Worm (Caenorhabditis elegans) whole organism, L3 larva: Measurements from ENCODE around the gene clc-1.

ENCODE experiments used
- R02D3.7 ChIP-seq: fragments of 150-350 bp; optimal IDR thresholded peaks from 2 replicates; lab custom pipeline; 2014; ENCODE audit warnings: missing biosample characterization, missing genetic modification characterization
- ZK546.5 ChIP-seq: sonication (generic microtip); optimal IDR thresholded peaks from 2 replicates; lab custom pipeline; 2017; ENCODE audit warnings: missing biosample characterization, missing genetic modification characterization
- aly-2 ChIP-seq: fragments of 150-350 bp; optimal IDR thresholded peaks from 2 replicates; lab custom pipeline; 2014; ENCODE audit warnings: missing biosample characterization, missing genetic modification characterization
- ama-1 ChIP-seq: fragments of 150-350 bp; optimal IDR thresholded peaks from 2 replicates; lab custom pipeline; 2018
- ceh-16 ChIP-seq: sonication (generic microtip); optimal IDR thresholded peaks from 2 replicates; lab custom pipeline; 2017; ENCODE audit warnings: missing biosample characterization, missing genetic modification characterization
- ceh-28 ChIP-seq: fragments of 150-350 bp; optimal IDR thresholded peaks from 2 replicates; lab custom pipeline; 2014; ENCODE audit warnings: missing biosample characterization, missing genetic modification reagents, missing genetic modification characterization
- ceh-82 ChIP-seq: fragments of 150-350 bp; optimal IDR thresholded peaks from 2 replicates; lab custom pipeline; 2014; ENCODE audit warnings: missing biosample characterization, missing genetic modification characterization
- ceh-9 ChIP-seq: sonication (generic microtip); optimal IDR thresholded peaks from 2 replicates; lab custom pipeline; 2018; ENCODE audit warnings: missing biosample characterization, missing genetic modification characterization
- daf-12 ChIP-seq: fragments of 150-350 bp; optimal IDR thresholded peaks from 2 replicates; lab custom pipeline; 2014; ENCODE audit warnings: missing biosample characterization, missing genetic modification reagents, missing genetic modification characterization
- egl-27 ChIP-seq: sonication (generic microtip); optimal IDR thresholded peaks from 4 replicates; lab custom pipeline; 2017; ENCODE audit warnings: missing biosample characterization, missing genetic modification reagents, missing genetic modification characterization
- egl-5 ChIP-seq: fragments of 150-350 bp; optimal IDR thresholded peaks from 2 replicates; lab custom pipeline; 2017; ENCODE audit warnings: missing biosample characterization, missing genetic modification reagents, missing genetic modification characterization, inconsistent platforms
- elt-1 ChIP-seq: fragments of 150-350 bp; optimal IDR thresholded peaks from 2 replicates; lab custom pipeline; 2014; ENCODE audit warnings: missing biosample characterization, missing genetic modification characterization
- elt-2 ChIP-seq: sonication (generic microtip); optimal IDR thresholded peaks from 2 replicates; lab custom pipeline; 2016; ENCODE audit warnings: missing genetic modification reagents, mild to moderate bottlenecking, missing genetic modification characterization, missing compliant biosample characterization
- elt-3 ChIP-seq, 3 experiments: fragments of 150-350 bp in 1 of 3; sonication (generic microtip) in 2 of 3; optimal IDR thresholded peaks; 2 replicates in 2 of 3; 4 replicates in 1 of 3; lab custom pipeline; 2014 to 2017; ENCODE audit warnings: missing biosample characterization in 3 of 3, missing genetic modification characterization in 3 of 3
- eor-1 ChIP-seq, 2 experiments: fragments of 150-350 bp; optimal IDR thresholded peaks; 2 replicates each; lab custom pipeline; 2014 to 2018; ENCODE audit warnings: missing biosample characterization in 2 of 2, missing genetic modification characterization in 2 of 2
- fkh-10 ChIP-seq: sonication (generic microtip); optimal IDR thresholded peaks from 2 replicates; lab custom pipeline; 2017; ENCODE audit warnings: missing biosample characterization, missing genetic modification reagents, missing genetic modification characterization
- fkh-2 ChIP-seq: fragments of 150-350 bp; optimal IDR thresholded peaks from 2 replicates; lab custom pipeline; 2014; ENCODE audit warnings: missing biosample characterization, missing genetic modification reagents, missing genetic modification characterization
- fos-1 ChIP-seq: fragments of 150-350 bp; optimal IDR thresholded peaks from 2 replicates; lab custom pipeline; 2014; ENCODE audit warnings: missing biosample characterization, missing genetic modification characterization
- hmg-11 ChIP-seq: sonication (generic microtip); optimal IDR thresholded peaks from 2 replicates; lab custom pipeline; 2016; ENCODE audit warnings: missing genetic modification characterization, missing compliant biosample characterization
- jun-1 ChIP-seq: fragments of 150-350 bp; optimal IDR thresholded peaks from 2 replicates; lab custom pipeline; 2014; ENCODE audit warnings: missing biosample characterization, missing genetic modification reagents, missing genetic modification characterization
- lin-15B ChIP-seq: fragments of 150-350 bp; optimal IDR thresholded peaks from 2 replicates; lab custom pipeline; 2014; ENCODE audit warnings: missing biosample characterization, missing genetic modification characterization
- lin-39 ChIP-seq: fragments of 150-350 bp; optimal IDR thresholded peaks from 2 replicates; lab custom pipeline; 2018; ENCODE audit warnings: missing biosample characterization, missing genetic modification reagents, missing genetic modification characterization
- lsy-12 ChIP-seq: sonication (generic microtip); optimal IDR thresholded peaks from 2 replicates; lab custom pipeline; 2016; ENCODE audit warnings: mild to moderate bottlenecking, missing genetic modification characterization, missing compliant biosample characterization
- mdl-1 ChIP-seq: fragments of 150-350 bp; optimal IDR thresholded peaks from 2 replicates; lab custom pipeline; 2014; ENCODE audit warnings: missing biosample characterization, missing genetic modification characterization
- mml-1 ChIP-seq: fragments of 150-350 bp; sonication (generic microtip); optimal IDR thresholded peaks from 3 replicates; lab custom pipeline; 2014; ENCODE audit warnings: missing biosample characterization, missing genetic modification characterization
- nfya-1 ChIP-seq: sonication (generic microtip); optimal IDR thresholded peaks from 2 replicates; lab custom pipeline; 2017; ENCODE audit warnings: missing genetic modification characterization, mild to moderate bottlenecking, missing compliant biosample characterization, antibody characterized with exemption, moderate library complexity; ENCODE audit not compliant: insufficient read depth
- nhr-11 ChIP-seq: fragments of 150-350 bp; optimal IDR thresholded peaks from 2 replicates; lab custom pipeline; 2014; ENCODE audit warnings: missing biosample characterization, missing genetic modification characterization
- nhr-12 ChIP-seq: fragments of 150-350 bp; optimal IDR thresholded peaks from 2 replicates; lab custom pipeline; 2014; ENCODE audit warnings: missing biosample characterization, missing genetic modification characterization
- nhr-23 ChIP-seq: fragments of 150-350 bp; optimal IDR thresholded peaks from 2 replicates; lab custom pipeline; 2014; ENCODE audit warnings: missing biosample characterization, missing genetic modification reagents, missing genetic modification characterization
- nhr-237 ChIP-seq: fragments of 150-350 bp; optimal IDR thresholded peaks from 2 replicates; lab custom pipeline; 2014; ENCODE audit warnings: missing biosample characterization, missing genetic modification characterization
- nhr-25 ChIP-seq: sonication (generic microtip); optimal IDR thresholded peaks from 2 replicates; lab custom pipeline; 2017; ENCODE audit warnings: missing biosample characterization, missing genetic modification characterization
- nhr-28 ChIP-seq: fragments of 150-350 bp; optimal IDR thresholded peaks from 2 replicates; lab custom pipeline; 2014; ENCODE audit warnings: missing biosample characterization, missing genetic modification characterization
- nhr-43 ChIP-seq: sonication (generic microtip); optimal IDR thresholded peaks from 2 replicates; lab custom pipeline; 2016; ENCODE audit warnings: mild to moderate bottlenecking, missing genetic modification characterization, missing compliant biosample characterization; ENCODE audit not compliant: poor library complexity, severe bottlenecking
- nhr-67 ChIP-seq: fragments of 150-350 bp; optimal IDR thresholded peaks from 2 replicates; lab custom pipeline; 2014; ENCODE audit warnings: missing biosample characterization, missing genetic modification characterization
- nhr-76 ChIP-seq: fragments of 150-350 bp; sonication (generic microtip); optimal IDR thresholded peaks from 5 replicates; lab custom pipeline; 2014; ENCODE audit warnings: missing biosample characterization, missing genetic modification characterization
- nhr-77 ChIP-seq: fragments of 150-350 bp; optimal IDR thresholded peaks from 2 replicates; lab custom pipeline; 2014; ENCODE audit warnings: missing biosample characterization, missing genetic modification characterization
- pha-4 ChIP-seq: fragments of 150-350 bp; optimal IDR thresholded peaks from 2 replicates; lab custom pipeline; 2014; ENCODE audit warnings: missing biosample characterization, missing genetic modification reagents, missing genetic modification characterization
- pqm-1 ChIP-seq: fragments of 150-350 bp; optimal IDR thresholded peaks from 2 replicates; lab custom pipeline; 2017; ENCODE audit warnings: missing biosample characterization, missing genetic modification characterization, inconsistent platforms
- sea-2 ChIP-seq: fragments of 150-350 bp; sonication (generic microtip); optimal IDR thresholded peaks from 4 replicates; lab custom pipeline; 2014; ENCODE audit warnings: missing biosample characterization, missing genetic modification reagents, missing genetic modification characterization
- skn-1 ChIP-seq: fragments of 150-350 bp; optimal IDR thresholded peaks from 2 replicates; lab custom pipeline; 2014; ENCODE audit warnings: missing biosample characterization, missing genetic modification characterization
- snpc-4 ChIP-seq: fragments of 150-350 bp; optimal IDR thresholded peaks from 2 replicates; lab custom pipeline; 2014; ENCODE audit warnings: missing biosample characterization, missing genetic modification characterization
- tbx-2 ChIP-seq: sonication (generic microtip); optimal IDR thresholded peaks from 2 replicates; lab custom pipeline; 2016; ENCODE audit warnings: mild to moderate bottlenecking, missing genetic modification characterization, missing compliant biosample characterization
- unc-39 ChIP-seq: sonication (generic microtip); optimal IDR thresholded peaks from 4 replicates; lab custom pipeline; 2017; ENCODE audit warnings: missing biosample characterization, missing genetic modification characterization
- unc-62 ChIP-seq: fragments of 150-350 bp; sonication (generic microtip); optimal IDR thresholded peaks from 4 replicates; lab custom pipeline; 2014; ENCODE audit warnings: missing biosample characterization, missing genetic modification reagents, missing genetic modification characterization
- zag-1 ChIP-seq: fragments of 150-350 bp; optimal IDR thresholded peaks from 2 replicates; lab custom pipeline; 2014; ENCODE audit warnings: missing biosample characterization, missing genetic modification characterization
- ztf-11 ChIP-seq: fragments of 150-350 bp; optimal IDR thresholded peaks from 2 replicates; lab custom pipeline; 2014; ENCODE audit warnings: missing biosample characterization, missing genetic modification characterization
- ztf-4 ChIP-seq: fragments of 150-350 bp; optimal IDR thresholded peaks from 2 replicates; lab custom pipeline; 2014; ENCODE audit warnings: missing biosample characterization, missing genetic modification characterization

Gene clc-1

ce11 chrX:11036114-11037087, 10.8 kb upstream of the clc-1 start:
- TF ChIP-seq ceh-28 (tag; lab: Kevin White, UChicago), result peak; percentile 50
- no peak for TF ChIP-seq egl-27 (tag; lab: Kevin White, UChicago)
- peak; percentile 23 for TF ChIP-seq hmg-11 (tag; lab: Kevin White, UChicago)
- TF ChIP-seq mdl-1 (tag; lab: Kevin White, UChicago), result no peak
- TF ChIP-seq elt-2 (tag; lab: Kevin White, UChicago), result peak; percentile 91
- peak; percentile 48 for TF ChIP-seq pqm-1 (tag; lab: Kevin White, UChicago)
- no peak for TF ChIP-seq aly-2 (tag; lab: Kevin White, UChicago)
- no peak for TF ChIP-seq lin-39 (tag; lab: Kevin White, UChicago)
- peak; percentile 61 for TF ChIP-seq ama-1 (lab: Kevin White, UChicago)
- no peak for TF ChIP-seq fkh-2 (tag; lab: Kevin White, UChicago)
- no peak for TF ChIP-seq ceh-82 (tag; lab: Kevin White, UChicago)
- no peak for TF ChIP-seq snpc-4 (tag; lab: Kevin White, UChicago)
- TF ChIP-seq ceh-16 (tag; lab: Kevin White, UChicago), result no peak
- no peak for TF ChIP-seq nhr-76 (tag; lab: Kevin White, UChicago)
- TF ChIP-seq elt-3 (tag; optimal IDR thresholded peaks at IDR 0.05; lab: Kevin White, UChicago), result peak in 1 of 3 experiments; percentile 7
- TF ChIP-seq mml-1 (tag; lab: Kevin White, UChicago), result no peak
- TF ChIP-seq nhr-237 (tag; lab: Kevin White, UChicago), result no peak
- no peak for TF ChIP-seq fos-1 (tag; lab: Kevin White, UChicago)
- TF ChIP-seq ceh-9, result no peak
- no peak for TF ChIP-seq eor-1 (tag; optimal IDR thresholded peaks at IDR 0.05; lab: Kevin White, UChicago)
- TF ChIP-seq tbx-2 (tag; lab: Kevin White, UChicago), result peak; percentile 15
- TF ChIP-seq egl-5 (tag; lab: Kevin White, UChicago), result no peak
- no peak for TF ChIP-seq lin-15B
- no peak for TF ChIP-seq ztf-11 (tag; lab: Kevin White, UChicago)
- no peak for TF ChIP-seq zag-1 (tag; lab: Kevin White, UChicago)
- TF ChIP-seq R02D3.7 (tag; lab: Kevin White, UChicago), result no peak
- TF ChIP-seq nhr-12 (tag; lab: Kevin White, UChicago), result no peak
- no peak for TF ChIP-seq unc-39 (tag; lab: Kevin White, UChicago)
- no peak for TF ChIP-seq jun-1
- TF ChIP-seq ztf-4 (tag; lab: Kevin White, UChicago), result no peak
- TF ChIP-seq nhr-23, result peak; percentile 83
- TF ChIP-seq nhr-77 (tag; lab: Kevin White, UChicago), result no peak
- peak; percentile 36 for TF ChIP-seq nhr-43 (tag; lab: Kevin White, UChicago)
- no peak for TF ChIP-seq lsy-12 (tag; lab: Kevin White, UChicago)
- no peak for TF ChIP-seq daf-12 (tag; lab: Kevin White, UChicago)
- TF ChIP-seq fkh-10 (GFP tag; lab: Kevin White, UChicago), result no peak
- TF ChIP-seq skn-1 (tag; lab: Kevin White, UChicago), result peak; percentile 54
- no peak for TF ChIP-seq elt-1
- TF ChIP-seq pha-4 (tag; lab: Kevin White, UChicago), result peak; percentile 40
- no peak for TF ChIP-seq unc-62 (GFP tag; lab: Kevin White, UChicago)
- TF ChIP-seq ZK546.5 (tag; lab: Kevin White, UChicago), result no peak
- TF ChIP-seq nhr-11 (tag; lab: Kevin White, UChicago), result no peak
- TF ChIP-seq nhr-28 (tag; lab: Kevin White, UChicago), result no peak
- TF ChIP-seq sea-2 (GFP tag; lab: Kevin White, UChicago), result no peak
- no peak for TF ChIP-seq nfya-1 (tag; lab: Kevin White, UChicago)
- no peak for TF ChIP-seq nhr-67
- TF ChIP-seq nhr-25 (tag; lab: Kevin White, UChicago), result peak; percentile 19
